Worm (Caenorhabditis elegans) whole organism, L4 larva: Measurements from ENCODE around the gene R13A1.5.

Experiments
- F10B5.3 ChIP-seq: sonication (generic microtip); optimal IDR thresholded peaks from 2 replicates; lab custom pipeline; 2016; ENCODE audit warnings: mild to moderate bottlenecking, missing genetic modification characterization, missing compliant biosample characterization
- F26F4.8 ChIP-seq: fragments of 200-800 bp; sonication (Bioruptor generic); conservative IDR thresholded peaks from 2 replicates; pipeline ENCODE4 v1.3.6; 2022; ENCODE audit warnings: missing genetic modification characterization, missing compliant biosample characterization
- T26A8.4 ChIP-seq: fragments of 200-800 bp; sonication (Bioruptor generic); IDR thresholded peaks from 2 replicates; pipeline ENCODE4 v1.3.6; 2022; ENCODE audit warnings: missing genetic modification characterization, missing compliant biosample characterization
- Y105C5A.15 ChIP-seq: fragments of 200-800 bp; sonication (Bioruptor generic); IDR thresholded peaks from 2 replicates; pipeline ENCODE4 v1.3.6; 2022; ENCODE audit warnings: missing genetic modification characterization, missing compliant biosample characterization
- Y5F2A.4 ChIP-seq: fragments of 200-800 bp; sonication (Bioruptor generic); optimal IDR thresholded peaks from 2 replicates; lab custom pipeline; 2018; ENCODE audit warnings: mild to moderate bottlenecking, missing genetic modification characterization, missing compliant biosample characterization
- ama-1 ChIP-seq: fragments of 150-350 bp; optimal IDR thresholded peaks from 2 replicates; lab custom pipeline; 2014; ENCODE audit warnings: inconsistent platforms, mixed read lengths
- ceh-20 ChIP-seq: fragments of 200-800 bp; sonication (Bioruptor generic); IDR thresholded peaks from 2 replicates; pipeline ENCODE4 v1.3.6; 2022; ENCODE audit warnings: missing genetic modification reagents, missing genetic modification characterization, missing compliant biosample characterization
- ceh-44 ChIP-seq: fragments of 200-800 bp; sonication (Bioruptor generic); IDR thresholded peaks from 2 replicates; pipeline ENCODE4 v1.3.6; 2022; ENCODE audit warnings: missing genetic modification reagents, missing genetic modification characterization, missing compliant biosample characterization
- ceh-62 ChIP-seq: sonication (generic microtip); optimal IDR thresholded peaks from 2 replicates; lab custom pipeline; 2017; ENCODE audit warnings: missing biosample characterization, missing genetic modification characterization
- ces-1 ChIP-seq: fragments of 150-350 bp; sonication (generic microtip); optimal IDR thresholded peaks from 4 replicates; lab custom pipeline; 2014; ENCODE audit warnings: missing biosample characterization, missing genetic modification reagents, missing genetic modification characterization
- cey-2 ChIP-seq: sonication (generic microtip); optimal IDR thresholded peaks from 3 replicates; lab custom pipeline; 2017; ENCODE audit warnings: missing genetic modification characterization, mild to moderate bottlenecking, missing compliant biosample characterization, antibody characterized with exemption, borderline replicate concordance; ENCODE audit not compliant: insufficient read depth
- daf-19 ChIP-seq: fragments of 200-800 bp; sonication (Bioruptor generic); conservative IDR thresholded peaks from 2 replicates; pipeline ENCODE4 v1.3.6; 2022; ENCODE audit warnings: missing genetic modification characterization, missing compliant biosample characterization
- daf-8 ChIP-seq: fragments of 200-800 bp; sonication (Bioruptor generic); IDR thresholded peaks from 2 replicates; pipeline ENCODE4 v1.3.6; 2022; ENCODE audit warnings: missing genetic modification characterization, missing compliant biosample characterization
- dmd-6 ChIP-seq: fragments of 200-800 bp; sonication (Bioruptor generic); IDR thresholded peaks from 2 replicates; pipeline ENCODE4 v1.3.6; 2022; ENCODE audit warnings: missing genetic modification reagents, missing genetic modification characterization, missing compliant biosample characterization
- dmd-9 ChIP-seq: fragments of 200-800 bp; sonication (Bioruptor generic); IDR thresholded peaks from 2 replicates; pipeline ENCODE4 v1.3.6; 2022; ENCODE audit warnings: missing genetic modification reagents, missing genetic modification characterization, missing compliant biosample characterization
- dpl-1 ChIP-seq: fragments of 150-350 bp; optimal IDR thresholded peaks from 2 replicates; lab custom pipeline; 2014; ENCODE audit warnings: missing biosample characterization, missing genetic modification reagents, missing genetic modification characterization
- hmg-1.1 ChIP-seq: fragments of 200-800 bp; sonication (Bioruptor generic); IDR thresholded peaks from 2 replicates; pipeline ENCODE4 v1.3.6; 2022; ENCODE audit warnings: missing genetic modification reagents, missing genetic modification characterization, missing compliant biosample characterization
- jun-1 ChIP-seq: fragments of 150-350 bp; optimal IDR thresholded peaks from 2 replicates; lab custom pipeline; 2014; ENCODE audit warnings: missing biosample characterization, missing genetic modification reagents, missing genetic modification characterization
- lim-7 ChIP-seq: fragments of 200-800 bp; sonication (Bioruptor generic); IDR thresholded peaks from 2 replicates; pipeline ENCODE4 v1.3.6; 2022; ENCODE audit warnings: missing genetic modification characterization, missing compliant biosample characterization
- lin-15B ChIP-seq: fragments of 150-350 bp; sonication (generic microtip); optimal IDR thresholded peaks from 3 replicates; lab custom pipeline; 2014; ENCODE audit warnings: missing biosample characterization, missing genetic modification characterization
- lin-29 ChIP-seq: fragments of 200-800 bp; sonication (Bioruptor generic); IDR thresholded peaks from 2 replicates; pipeline ENCODE4 v1.3.6; 2022; ENCODE audit warnings: missing genetic modification reagents, missing genetic modification characterization, missing compliant biosample characterization
- lin-38 ChIP-seq: fragments of 200-800 bp; sonication (Bioruptor generic); IDR thresholded peaks from 2 replicates; pipeline ENCODE4 v1.3.6; 2022; ENCODE audit warnings: missing genetic modification reagents, missing genetic modification characterization, missing compliant biosample characterization
- lin-39 ChIP-seq: fragments of 150-350 bp; optimal IDR thresholded peaks from 2 replicates; lab custom pipeline; 2014; ENCODE audit warnings: missing biosample characterization, missing genetic modification reagents, missing genetic modification characterization
- lsy-2 ChIP-seq, 2 experiments: fragments of 150-350 bp in 1 of 2; sonication (generic microtip) in 1 of 2; optimal IDR thresholded peaks; 2 replicates each; lab custom pipeline; 2014 to 2017; ENCODE audit warnings: missing biosample characterization in 2 of 2, missing genetic modification characterization in 2 of 2
- madf-5 ChIP-seq, 2 experiments: fragments of 200-800 bp; sonication (Bioruptor generic); IDR thresholded peaks; 2 replicates each; pipeline ENCODE4 v1.3.6; 2022; ENCODE audit warnings: missing compliant biosample characterization in 2 of 2, missing genetic modification characterization in 2 of 2
- madf-9 ChIP-seq: fragments of 200-800 bp; sonication (Bioruptor generic); conservative IDR thresholded peaks from 2 replicates; pipeline ENCODE4 v1.3.6; 2022; ENCODE audit warnings: missing genetic modification reagents, missing genetic modification characterization, missing compliant biosample characterization
- mxl-3 ChIP-seq: fragments of 200-800 bp; sonication (Bioruptor generic); optimal IDR thresholded peaks from 2 replicates; lab custom pipeline; 2018; ENCODE audit warnings: mild to moderate bottlenecking, missing genetic modification characterization, missing compliant biosample characterization
- nhr-102 ChIP-seq: sonication (generic microtip); optimal IDR thresholded peaks from 2 replicates; lab custom pipeline; 2016; ENCODE audit warnings: mild to moderate bottlenecking, missing genetic modification characterization, moderate library complexity, missing compliant biosample characterization
- nhr-11 ChIP-seq: fragments of 150-350 bp; optimal IDR thresholded peaks from 2 replicates; lab custom pipeline; 2014; ENCODE audit warnings: missing biosample characterization, missing genetic modification characterization
- nhr-111 ChIP-seq: fragments of 200-800 bp; sonication (Bioruptor generic); optimal IDR thresholded peaks from 2 replicates; lab custom pipeline; 2018; ENCODE audit warnings: mild to moderate bottlenecking, missing genetic modification characterization, missing compliant biosample characterization
- nhr-237 ChIP-seq: sonication (generic microtip); optimal IDR thresholded peaks from 2 replicates; lab custom pipeline; 2017; ENCODE audit warnings: missing biosample characterization, missing genetic modification characterization
- nhr-25 ChIP-seq: sonication (generic microtip); optimal IDR thresholded peaks from 2 replicates; lab custom pipeline; 2017; ENCODE audit warnings: missing genetic modification characterization, mild to moderate bottlenecking, missing compliant biosample characterization, antibody characterized with exemption, moderate library complexity, borderline replicate concordance; ENCODE audit not compliant: insufficient read depth
- nhr-28 ChIP-seq: fragments of 150-350 bp; optimal IDR thresholded peaks from 2 replicates; lab custom pipeline; 2014; ENCODE audit warnings: missing biosample characterization, missing genetic modification characterization
- nhr-41 ChIP-seq: fragments of 200-800 bp; sonication (Bioruptor generic); IDR thresholded peaks from 2 replicates; pipeline ENCODE4 v1.3.6; 2022; ENCODE audit warnings: missing genetic modification reagents, missing genetic modification characterization, missing compliant biosample characterization
- nhr-48 ChIP-seq: sonication (generic microtip); optimal IDR thresholded peaks from 2 replicates; lab custom pipeline; 2016; ENCODE audit warnings: mild to moderate bottlenecking, missing genetic modification characterization, missing compliant biosample characterization
- nhr-6 ChIP-seq: fragments of 150-350 bp; optimal IDR thresholded peaks from 2 replicates; lab custom pipeline; 2014; ENCODE audit warnings: missing biosample characterization, missing genetic modification characterization
- nhr-76 ChIP-seq: fragments of 150-350 bp; optimal IDR thresholded peaks from 2 replicates; lab custom pipeline; 2014; ENCODE audit warnings: missing biosample characterization, missing genetic modification characterization
- nhr-77 ChIP-seq: fragments of 150-350 bp; optimal IDR thresholded peaks from 2 replicates; lab custom pipeline; 2014; ENCODE audit warnings: missing biosample characterization, missing genetic modification characterization
- pqm-1 ChIP-seq: sonication (generic microtip); optimal IDR thresholded peaks from 2 replicates; lab custom pipeline; 2017; ENCODE audit warnings: missing biosample characterization, missing genetic modification characterization
- rbr-2 ChIP-seq: sonication (generic microtip); optimal IDR thresholded peaks from 2 replicates; lab custom pipeline; 2016; ENCODE audit warnings: missing genotype, missing genetic modification characterization, missing compliant biosample characterization
- saeg-2 ChIP-seq: fragments of 200-800 bp; sonication (Bioruptor generic); IDR thresholded peaks from 2 replicates; pipeline ENCODE4 v1.3.6; 2022; ENCODE audit warnings: missing genetic modification reagents, missing genetic modification characterization, missing compliant biosample characterization
- sdz-12 ChIP-seq: fragments of 200-800 bp; sonication (Bioruptor generic); optimal IDR thresholded peaks from 2 replicates; lab custom pipeline; 2018; ENCODE audit warnings: mild to moderate bottlenecking, missing genetic modification characterization, missing compliant biosample characterization
- set-16 ChIP-seq: fragments of 200-800 bp; sonication (Bioruptor generic); IDR thresholded peaks from 2 replicates; pipeline ENCODE4 v1.3.6; 2022; ENCODE audit warnings: missing genetic modification reagents, missing genetic modification characterization, missing compliant biosample characterization
- skn-1 ChIP-seq: fragments of 150-350 bp; optimal IDR thresholded peaks from 2 replicates; lab custom pipeline; 2014; ENCODE audit warnings: missing biosample characterization, missing genetic modification characterization
- snpc-1.2 ChIP-seq: fragments of 200-800 bp; sonication (Bioruptor generic); IDR thresholded peaks from 2 replicates; pipeline ENCODE4 v1.3.6; 2022; ENCODE audit warnings: missing genetic modification reagents, missing genetic modification characterization, missing compliant biosample characterization
- snpc-4 ChIP-seq: fragments of 150-350 bp; optimal IDR thresholded peaks from 2 replicates; lab custom pipeline; 2014; ENCODE audit warnings: missing biosample characterization, missing genetic modification characterization
- tag-97 ChIP-seq: fragments of 200-800 bp; sonication (Bioruptor generic); IDR thresholded peaks from 2 replicates; pipeline ENCODE4 v1.3.6; 2022; ENCODE audit warnings: missing genetic modification characterization, missing compliant biosample characterization
- unc-62 ChIP-seq, 3 experiments: fragments of 150-350 bp in 1 of 3; sonication (generic microtip); optimal IDR thresholded peaks in 2 of 3; peaks in 1 of 3; 1 replicate in 1 of 3; 2 replicates in 2 of 3; lab custom pipeline; 2014 to 2017; ENCODE audit warnings: missing biosample characterization in 3 of 3, missing genetic modification characterization in 3 of 3, missing genetic modification reagents in 3 of 3, missing genotype in 1 of 3
- zag-1 ChIP-seq: fragments of 150-350 bp; optimal IDR thresholded peaks from 2 replicates; lab custom pipeline; 2014; ENCODE audit warnings: missing biosample characterization, missing genetic modification characterization
- zfp-2 ChIP-seq: sonication (generic microtip); optimal IDR thresholded peaks from 2 replicates; lab custom pipeline; 2016; ENCODE audit warnings: mild to moderate bottlenecking, missing genetic modification characterization, missing compliant biosample characterization
- zfp-3 ChIP-seq: fragments of 200-800 bp; sonication (Bioruptor generic); conservative IDR thresholded peaks from 2 replicates; pipeline ENCODE4 v1.3.6; 2022; ENCODE audit warnings: missing genetic modification reagents, missing genetic modification characterization, missing compliant biosample characterization
- zip-11 ChIP-seq: fragments of 200-800 bp; sonication (Bioruptor generic); IDR thresholded peaks from 2 replicates; pipeline ENCODE4 v1.3.6; 2022; ENCODE audit warnings: missing genetic modification characterization, missing compliant biosample characterization
- zip-2 ChIP-seq: fragments of 150-350 bp; optimal IDR thresholded peaks from 2 replicates; lab custom pipeline; 2014; ENCODE audit warnings: missing biosample characterization, missing genetic modification characterization

The R13A1.5 gene

ce11 chrIV:7230198-7230597 lies 38.6 kb upstream of the R13A1.5 start, which contains the start of gene cap-1 (continued):
- TF ChIP-seq lin-15B (peak; percentile 17), Y5F2A.4 (GFP tag; lab: Kevin White, UChicago) (no peak), nhr-48 (no peak), nhr-25 (no peak), mxl-3 (GFP tag; lab: Kevin White, UChicago) (peak; percentile 59), dmd-9 (GFP tag; lab: Robert Waterston, UW) (no peak), zag-1 (tag; lab: Kevin White, UChicago) (no peak), ceh-62 (tag; lab: Kevin White, UChicago) (no peak), ama-1 (no peak), nhr-102 (tag; lab: Kevin White, UChicago) (no peak), nhr-11 (tag; lab: Kevin White, UChicago) (no peak), unc-62 (GFP tag; optimal IDR thresholded peaks at IDR 0.05 in 1 of 2; lab: Kevin White, UChicago) (no peak), unc-62 (tag; optimal IDR thresholded peaks at IDR 0.05; lab: Kevin White, UChicago) (no peak), sdz-12 (GFP tag; lab: Kevin White, UChicago) (no peak), nhr-111 (GFP tag; lab: Kevin White, UChicago) (no peak), ceh-20 (GFP tag; lab: Robert Waterston, UW) (no peak), zfp-2 (tag; lab: Kevin White, UChicago) (no peak), dpl-1 (GFP tag; lab: Kevin White, UChicago) (peak; percentile 58), F10B5.3 (tag; lab: Kevin White, UChicago) (no peak), nhr-77 (tag; lab: Kevin White, UChicago) (peak; percentile 85), lin-38 (peak; percentile 96), pqm-1 (tag; lab: Kevin White, UChicago) (peak; percentile 37), daf-19 (GFP tag; lab: Robert Waterston, UW) (no peak), nhr-76 (tag; lab: Kevin White, UChicago) (no peak), madf-9 (no peak), zip-2 (tag; lab: Kevin White, UChicago) (no peak), nhr-28 (tag; lab: Kevin White, UChicago) (peak; percentile 72), dmd-6 (0 out of 2 replicates have a peak, but pooled peaks have one; percentile 29), lin-39 (tag; lab: Kevin White, UChicago) (no peak), tag-97 (GFP tag; lab: Robert Waterston, UW) (no peak), madf-5 (GFP tag; IDR thresholded peaks at IDR 0.05; lab: Robert Waterston, UW) (no peak), ces-1 (GFP tag; lab: Kevin White, UChicago) (no peak), rbr-2 (tag; lab: Kevin White, UChicago) (peak; percentile 63), zip-11 (GFP tag; lab: Robert Waterston, UW) (no peak), Y105C5A.15 (GFP tag; lab: Robert Waterston, UW) (no peak), snpc-1.2 (no peak), daf-8 (no peak), lim-7 (no peak), lin-29 (no peak), nhr-41 (no peak), set-16 (no peak), ceh-44 (GFP tag; lab: Robert Waterston, UW) (peak; percentile 78), jun-1 (tag; lab: Kevin White, UChicago) (no peak), cey-2 (tag; lab: Kevin White, UChicago) (no peak), lsy-2 (tag; optimal IDR thresholded peaks at IDR 0.05; lab: Kevin White, UChicago) (peak in 1 of 2 experiments; percentile 85), saeg-2 (GFP tag; lab: Robert Waterston, UW) (no peak), T26A8.4 (GFP tag; lab: Robert Waterston, UW) (no peak), zfp-3 (GFP tag; lab: Robert Waterston, UW) (no peak), nhr-237 (no peak), F26F4.8 (GFP tag; lab: Robert Waterston, UW) (no peak), hmg-1.1 (GFP tag; lab: Robert Waterston, UW) (no peak), skn-1 (tag; lab: Kevin White, UChicago) (no peak), nhr-6 (tag; lab: Kevin White, UChicago) (peak; percentile 71), snpc-4 (tag; lab: Kevin White, UChicago) (no peak)
